Fruit fly (Drosophila melanogaster) Kc167 (cell line): ENCODE results near the gene mirr.

Source experiments
- Sin3A ChIP-seq: fragments of >200 bp; optimal IDR thresholded peaks from 2 replicates; lab custom pipeline; 2018; ENCODE audit warnings: missing external identifiers
- h ChIP-seq: fragments of >200 bp; optimal IDR thresholded peaks from 3 replicates; lab custom pipeline; 2018; ENCODE audit warnings: missing external identifiers
- psq ChIP-seq: fragments of >200 bp; optimal IDR thresholded peaks from 2 replicates; lab custom pipeline; 2017; ENCODE audit warnings: missing external identifiers
- ttk ChIP-seq: sonication (Bioruptor generic); optimal IDR thresholded peaks from 2 replicates; lab custom pipeline; 2017; ENCODE audit warnings: missing external identifiers

DNA sequence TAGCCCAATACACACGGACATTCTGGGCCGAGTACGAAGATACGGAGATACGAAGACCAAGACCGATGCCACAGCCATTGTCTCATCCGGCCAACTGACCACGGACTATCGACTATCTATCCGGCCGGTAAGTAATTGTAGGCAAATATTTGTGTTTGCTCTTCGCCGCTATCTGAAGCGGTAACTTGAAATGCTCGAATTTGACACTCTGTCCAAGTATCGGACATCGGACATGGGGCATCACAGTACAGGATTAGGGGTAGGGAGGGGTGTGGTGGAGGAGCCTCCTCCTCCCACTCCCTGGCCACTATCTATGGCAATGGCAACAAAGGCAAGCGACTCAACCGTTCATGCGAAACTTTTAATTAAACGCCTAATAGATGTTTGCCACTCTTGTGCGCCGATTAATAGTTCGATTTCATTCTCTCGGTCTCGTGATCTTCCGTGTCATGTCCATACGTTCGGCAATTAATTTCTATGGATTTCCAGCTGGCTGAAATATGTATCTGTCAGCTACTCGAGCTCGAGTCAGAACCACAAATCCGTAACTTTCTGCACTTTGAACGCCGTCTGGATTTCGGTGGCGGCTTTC is 37.3 kb upstream of the mirr start:
- TF ChIP-seq h (lab: Kevin White, UChicago) (no peak), psq (lab: Kevin White, UChicago) (no peak), Sin3A (lab: Kevin White, UChicago) (no peak), ttk (no peak)
